Worm (Caenorhabditis elegans) whole organism, L1 larva: ENCODE results near the gene C23H4.8.
A peak's percentile ranks its signal among the peaks of the same experiment; 100 is the strongest.

Experiments
- alr-1 ChIP-seq: fragments of 200-800 bp; sonication (Bioruptor generic); optimal IDR thresholded peaks from 2 replicates; lab custom pipeline; 2018; ENCODE audit warnings: borderline replicate concordance, mild to moderate bottlenecking, missing genetic modification characterization, missing compliant biosample characterization
- ama-1 ChIP-seq: fragments of 150-350 bp; optimal IDR thresholded peaks from 2 replicates; lab custom pipeline; 2014
- ceh-63 ChIP-seq: fragments of 200-800 bp; sonication (Bioruptor generic); optimal IDR thresholded peaks from 2 replicates; lab custom pipeline; 2018; ENCODE audit warnings: mild to moderate bottlenecking, missing genetic modification characterization, missing compliant biosample characterization
- ceh-8 ChIP-seq: fragments of 200-800 bp; sonication (Bioruptor generic); optimal IDR thresholded peaks from 2 replicates; lab custom pipeline; 2018; ENCODE audit warnings: mild to moderate bottlenecking, missing genetic modification characterization, moderate library complexity, missing compliant biosample characterization
- ces-1 ChIP-seq: fragments of 150-350 bp; optimal IDR thresholded peaks from 2 replicates; lab custom pipeline; 2014; ENCODE audit warnings: missing biosample characterization, missing genetic modification reagents, missing genetic modification characterization
- efl-1 ChIP-seq, 4 experiments: fragments of 150-350 bp; optimal IDR thresholded peaks in 3 of 4; peaks in 1 of 4; 1 replicate in 1 of 4; 2 replicates in 3 of 4; lab custom pipeline; 2014; ENCODE audit warnings: missing biosample characterization in 2 of 4, missing genetic modification characterization in 2 of 4, missing genetic modification reagents in 2 of 4
- fkh-10 ChIP-seq: sonication (generic microtip); optimal IDR thresholded peaks from 2 replicates; lab custom pipeline; 2017; ENCODE audit warnings: missing biosample characterization, missing genetic modification reagents, missing genetic modification characterization
- grh-1 ChIP-seq: fragments of 200-800 bp; sonication (Bioruptor generic); IDR thresholded peaks from 2 replicates; pipeline ENCODE4 v1.3.6; 2022; ENCODE audit warnings: missing genetic modification reagents, missing genetic modification characterization, missing compliant biosample characterization
- hpl-2 ChIP-seq: fragments of 150-350 bp; optimal IDR thresholded peaks from 2 replicates; lab custom pipeline; 2014; ENCODE audit warnings: missing biosample characterization, missing genetic modification reagents, missing genetic modification characterization
- irx-1 ChIP-seq: sonication (generic microtip); optimal IDR thresholded peaks from 2 replicates; lab custom pipeline; 2016; ENCODE audit warnings: missing genetic modification characterization, missing compliant biosample characterization
- jun-1 ChIP-seq: fragments of 150-350 bp; optimal IDR thresholded peaks from 2 replicates; lab custom pipeline; 2014; ENCODE audit warnings: missing biosample characterization, missing genetic modification reagents, missing genetic modification characterization
- lin-14 ChIP-seq: fragments of 200-800 bp; sonication (Bioruptor generic); optimal IDR thresholded peaks from 2 replicates; lab custom pipeline; 2018; ENCODE audit warnings: mild to moderate bottlenecking, missing genetic modification characterization, moderate library complexity, missing compliant biosample characterization
- lin-39 ChIP-seq: fragments of 150-350 bp; optimal IDR thresholded peaks from 2 replicates; lab custom pipeline; 2014; ENCODE audit warnings: missing biosample characterization, missing genetic modification reagents, missing genetic modification characterization
- lir-3 ChIP-seq: sonication (generic microtip); optimal IDR thresholded peaks from 2 replicates; lab custom pipeline; 2016; ENCODE audit warnings: mild to moderate bottlenecking, missing genetic modification characterization, moderate library complexity, missing compliant biosample characterization; ENCODE audit not compliant: poor library complexity
- mab-9 ChIP-seq: fragments of 200-800 bp; sonication (Bioruptor generic); IDR thresholded peaks from 2 replicates; pipeline ENCODE4 v1.3.6; 2022; ENCODE audit warnings: missing genetic modification reagents, missing genetic modification characterization, missing compliant biosample characterization
- mdl-1 ChIP-seq, 2 experiments: fragments of 150-350 bp; optimal IDR thresholded peaks; 2 replicates each; lab custom pipeline; 2014 to 2017; ENCODE audit warnings: missing biosample characterization in 2 of 2, missing genetic modification characterization in 2 of 2, inconsistent platforms in 1 of 2
- mef-2 ChIP-seq: fragments of 150-350 bp; optimal IDR thresholded peaks from 2 replicates; lab custom pipeline; 2014; ENCODE audit warnings: missing biosample characterization, missing genetic modification characterization
- mep-1 ChIP-seq: fragments of 150-350 bp; optimal IDR thresholded peaks from 2 replicates; lab custom pipeline; 2014; ENCODE audit warnings: missing biosample characterization, missing genetic modification characterization
- nhr-11 ChIP-seq: fragments of 150-350 bp; optimal IDR thresholded peaks from 2 replicates; lab custom pipeline; 2014; ENCODE audit warnings: missing biosample characterization, missing genetic modification characterization
- nhr-19 ChIP-seq: fragments of 200-800 bp; sonication (Bioruptor generic); conservative IDR thresholded peaks from 2 replicates; pipeline ENCODE4 v1.3.6; 2022; ENCODE audit warnings: missing genetic modification characterization, missing compliant biosample characterization
- nhr-20 ChIP-seq: sonication (generic microtip); optimal IDR thresholded peaks from 2 replicates; lab custom pipeline; 2016; ENCODE audit warnings: mild to moderate bottlenecking, missing genetic modification characterization, missing compliant biosample characterization
- nhr-77 ChIP-seq: fragments of 150-350 bp; optimal IDR thresholded peaks from 2 replicates; lab custom pipeline; 2014; ENCODE audit warnings: missing biosample characterization, missing genetic modification characterization
- snu-23 ChIP-seq: sonication (generic microtip); optimal IDR thresholded peaks from 2 replicates; lab custom pipeline; 2016; ENCODE audit warnings: missing genetic modification characterization, missing compliant biosample characterization
- tlp-1 ChIP-seq: fragments of 150-350 bp; optimal IDR thresholded peaks from 2 replicates; lab custom pipeline; 2014; ENCODE audit warnings: missing biosample characterization, missing genetic modification characterization
- unc-30 ChIP-seq: sonication (generic microtip); optimal IDR thresholded peaks from 2 replicates; lab custom pipeline; 2017; ENCODE audit warnings: missing biosample characterization, missing genetic modification characterization
- ztf-11 ChIP-seq, 2 experiments: sonication (generic microtip); optimal IDR thresholded peaks; 2 replicates each; lab custom pipeline; 2016 to 2017; ENCODE audit warnings: missing genetic modification characterization in 2 of 2, missing biosample characterization in 1 of 2, missing compliant biosample characterization in 1 of 2
- ztf-4 ChIP-seq: fragments of 150-350 bp; optimal IDR thresholded peaks from 2 replicates; lab custom pipeline; 2014; ENCODE audit warnings: missing biosample characterization, missing genetic modification characterization

Gene C23H4.8

DNA sequence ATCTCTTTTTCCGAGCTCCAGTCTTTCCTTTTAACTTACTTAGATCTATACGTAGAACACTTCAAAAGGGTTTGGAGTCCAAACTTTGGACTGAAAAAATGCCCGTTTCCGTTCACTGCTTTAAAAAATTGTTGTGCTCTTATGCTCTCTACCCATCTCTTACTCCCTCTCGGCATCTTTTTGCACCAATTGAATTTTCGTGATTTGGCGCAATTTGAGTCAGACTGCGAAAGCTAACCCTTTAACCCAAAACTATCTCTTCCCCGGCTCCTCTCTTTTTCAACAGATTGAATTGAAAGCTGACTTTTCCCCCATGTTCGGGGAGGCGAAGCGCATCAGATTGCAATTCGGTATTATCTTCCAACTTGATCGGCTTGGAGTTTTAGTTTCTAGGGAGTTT is 35.1 kb downstream of the C23H4.8 start:
- TF ChIP-seq efl-1 (optimal IDR thresholded peaks at IDR 0.05; lab: Kevin White, UChicago) (no peak), efl-1 (GFP tag; optimal IDR thresholded peaks at IDR 0.05 in 1 of 2; lab: Kevin White, UChicago) (no peak), ces-1 (GFP tag; lab: Kevin White, UChicago) (peak; percentile 23), mdl-1 (tag; optimal IDR thresholded peaks at IDR 0.05; lab: Kevin White, UChicago) (no peak), nhr-20 (no peak), nhr-11 (tag; lab: Kevin White, UChicago) (no peak), fkh-10 (GFP tag; lab: Kevin White, UChicago) (peak; percentile 59), ceh-63 (GFP tag; lab: Kevin White, UChicago) (no peak), mef-2 (tag; lab: Kevin White, UChicago) (no peak), grh-1 (GFP tag; lab: Robert Waterston, UW) (no peak), ztf-4 (tag; lab: Kevin White, UChicago) (no peak), alr-1 (no peak), nhr-77 (tag; lab: Kevin White, UChicago) (no peak), tlp-1 (tag; lab: Kevin White, UChicago) (no peak), mep-1 (tag; lab: Kevin White, UChicago) (no peak), unc-30 (no peak)

DNA sequence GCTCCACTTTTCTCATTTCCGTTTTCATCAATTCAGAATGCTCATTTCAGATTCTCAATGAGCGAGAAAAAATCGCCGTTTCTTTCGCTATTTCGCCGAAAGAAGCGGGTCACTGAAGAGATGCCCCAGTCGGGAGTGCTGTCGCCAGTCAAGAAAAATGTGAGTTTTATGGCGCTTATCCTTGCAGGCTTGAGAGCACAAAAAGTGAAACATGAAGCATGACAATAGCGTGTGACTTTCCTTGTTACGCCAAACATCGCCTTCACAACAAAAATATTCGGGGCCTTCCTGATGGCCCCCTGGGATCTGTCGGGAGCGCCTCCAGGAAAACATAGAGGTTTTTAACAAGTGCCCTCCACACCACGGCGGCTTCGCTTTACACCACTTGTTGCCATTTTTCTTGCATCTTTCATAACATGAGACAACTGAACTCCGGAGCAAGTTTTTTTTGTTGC is 39.6 kb downstream of the C23H4.8 start, which contains the start of gene E01G6.2:
Gene E01G6.2 (plus strand): TSS at position 51 of the 455 bp plus-strand sequence.
- TF ChIP-seq ceh-8 (no peak), lin-39 (tag; lab: Kevin White, UChicago) (no peak), irx-1 (no peak), mab-9 (GFP tag; lab: Robert Waterston, UW) (0 out of 2 replicates have a peak, but pooled peaks have one; percentile 43), nhr-77 (tag; lab: Kevin White, UChicago) (no peak), ama-1 (lab: Kevin White, UChicago) (no peak), grh-1 (GFP tag; lab: Robert Waterston, UW) (no peak), lir-3 (tag; lab: Kevin White, UChicago) (no peak), efl-1 (optimal IDR thresholded peaks at IDR 0.05; lab: Kevin White, UChicago) (no peak), efl-1 (GFP tag; optimal IDR thresholded peaks at IDR 0.05 in 1 of 2; lab: Kevin White, UChicago) (no peak), snu-23 (GFP tag; lab: Kevin White, UChicago) (no peak), nhr-19 (GFP tag; lab: Robert Waterston, UW) (no peak), mef-2 (tag; lab: Kevin White, UChicago) (no peak), jun-1 (tag; lab: Kevin White, UChicago) (no peak), lin-14 (GFP tag; lab: Kevin White, UChicago) (peak; percentile 65)

DNA sequence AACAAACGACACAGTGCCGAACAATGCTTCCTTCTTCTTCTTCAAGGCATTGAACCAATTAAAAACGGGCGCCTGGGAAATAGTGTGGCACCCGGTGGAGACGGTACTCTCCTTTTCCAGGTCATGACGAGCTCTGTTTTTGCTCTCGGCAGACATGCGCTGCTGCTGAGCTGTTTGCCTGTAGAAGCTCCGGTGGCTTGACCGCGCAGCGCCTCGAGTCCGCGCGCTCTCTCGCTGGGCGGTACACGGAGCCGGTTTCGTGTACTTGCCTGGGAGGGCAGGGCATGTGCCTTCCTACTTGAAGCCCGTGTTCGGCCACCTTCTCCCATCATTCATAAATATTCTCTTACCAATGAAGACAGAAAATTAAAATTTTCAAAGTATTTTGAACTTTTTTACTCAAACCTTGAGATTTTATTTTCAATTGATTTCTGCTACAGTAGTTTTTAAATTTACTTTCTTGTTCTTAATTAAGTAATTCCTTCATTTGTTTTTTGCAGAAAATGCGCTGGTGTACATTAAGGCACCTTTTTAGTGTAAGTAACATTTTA is 43.4 kb downstream of the C23H4.8 start, which contains the start of gene E01G6.1:
Gene E01G6.1 (plus strand): TSS at position 501 of the 551 bp plus-strand sequence.
- TF ChIP-seq hpl-2 (GFP tag; lab: Kevin White, UChicago), result no peak
- TF ChIP-seq ztf-11 (tag; optimal IDR thresholded peaks at IDR 0.05; lab: Kevin White, UChicago), result no peak
- TF ChIP-seq, all 84 proteins: peak for 0
